Fruit fly (Drosophila melanogaster) whole organism, embryonic: ENCODE results near the gene baf.

ENCODE experiments used
- Atf-2 ChIP-seq: fragments of 200-800 bp; sonication (Bioruptor generic); optimal IDR thresholded peaks from 2 replicates; lab custom pipeline; 2016; ENCODE audit warnings: missing biosample characterization, missing genetic modification characterization
- Atf6 ChIP-seq: fragments of 200-800 bp; sonication (Bioruptor generic); IDR thresholded peaks from 2 replicates; pipeline ENCODE4 v1.3.6; 2022; ENCODE audit warnings: missing biosample characterization, missing genetic modification characterization
- B-H2 ChIP-seq: fragments of 200-800 bp; sonication (Bioruptor generic); optimal IDR thresholded peaks from 2 replicates; lab custom pipeline; 2018; ENCODE audit warnings: missing biosample characterization, mild to moderate bottlenecking, missing genetic modification characterization
- CG11247 ChIP-seq: fragments of 200-800 bp; sonication (Bioruptor generic); IDR thresholded peaks from 2 replicates; pipeline ENCODE4 v1.3.6; 2022; ENCODE audit warnings: missing biosample characterization, missing genetic modification characterization
- CG15269 ChIP-seq: fragments of 200-800 bp; sonication (Bioruptor generic); optimal IDR thresholded peaks from 2 replicates; lab custom pipeline; 2018; ENCODE audit warnings: missing biosample characterization, mild to moderate bottlenecking, missing genetic modification characterization, moderate library complexity
- CG16813 ChIP-seq: fragments of 200-800 bp; sonication (Bioruptor generic); IDR thresholded peaks from 3 replicates; pipeline ENCODE4 v1.3.6; 2022; ENCODE audit warnings: missing biosample characterization, missing genetic modification characterization; ENCODE audit not compliant: partially characterized antibody
- CG17361 ChIP-seq: fragments of 200-800 bp; sonication (Bioruptor generic); IDR thresholded peaks from 3 replicates; pipeline ENCODE4 v1.3.6; 2022; ENCODE audit warnings: missing biosample characterization, missing genetic modification characterization
- CG2120 ChIP-seq: fragments of 200-800 bp; sonication (Bioruptor generic); optimal IDR thresholded peaks from 3 replicates; lab custom pipeline; 2016; ENCODE audit warnings: missing biosample characterization, missing genetic modification characterization
- CG2889 ChIP-seq: fragments of 200-800 bp; sonication (Bioruptor generic); IDR thresholded peaks from 3 replicates; pipeline ENCODE4 v1.3.6; 2022; ENCODE audit warnings: missing biosample characterization, missing genetic modification characterization
- CG32772 ChIP-seq: fragments of 200-800 bp; sonication (Bioruptor generic); IDR thresholded peaks from 2 replicates; pipeline ENCODE4 v1.3.6; 2022; ENCODE audit warnings: missing biosample characterization, missing genetic modification characterization
- CG34224 ChIP-seq: fragments of 200-800 bp; sonication (Bioruptor generic); IDR thresholded peaks from 3 replicates; pipeline ENCODE4 v1.3.6; 2022; ENCODE audit warnings: missing biosample characterization, missing genetic modification characterization; ENCODE audit not compliant: partially characterized antibody
- CG34376 ChIP-seq: fragments of 200-800 bp; sonication (Bioruptor generic); optimal IDR thresholded peaks from 2 replicates; lab custom pipeline; 2018; ENCODE audit warnings: missing biosample characterization, mild to moderate bottlenecking, missing genetic modification characterization
- CG3838 ChIP-seq: fragments of 200-800 bp; sonication (Bioruptor generic); optimal IDR thresholded peaks from 3 replicates; lab custom pipeline; 2016; ENCODE audit warnings: missing biosample characterization, missing genetic modification characterization
- CG43689 ChIP-seq: fragments of 200-800 bp; sonication (Bioruptor generic); IDR thresholded peaks from 2 replicates; pipeline ENCODE4 v1.3.6; 2022; ENCODE audit warnings: missing biosample characterization, missing genetic modification characterization
- CG4617 ChIP-seq: fragments of 200-800 bp; sonication (Bioruptor generic); optimal IDR thresholded peaks from 3 replicates; lab custom pipeline; 2016; ENCODE audit warnings: missing biosample characterization, missing genetic modification characterization, borderline replicate concordance
- CG6765 ChIP-seq: fragments of 200-800 bp; sonication (Bioruptor generic); optimal IDR thresholded peaks from 3 replicates; lab custom pipeline; 2017; ENCODE audit warnings: missing biosample characterization, mild to moderate bottlenecking, missing genetic modification characterization
- CG7963 ChIP-seq: fragments of 200-800 bp; sonication (Bioruptor generic); IDR thresholded peaks from 3 replicates; pipeline ENCODE4 v1.3.6; 2022; ENCODE audit warnings: missing biosample characterization, missing genetic modification characterization; ENCODE audit not compliant: partially characterized antibody
- CG8944 ChIP-seq: fragments of 200-800 bp; sonication (Bioruptor generic); optimal IDR thresholded peaks from 3 replicates; lab custom pipeline; 2016; ENCODE audit warnings: missing biosample characterization, missing genetic modification characterization
- Dbx ChIP-seq: fragments of 200-800 bp; sonication (Bioruptor generic); IDR thresholded peaks from 3 replicates; pipeline ENCODE4 v1.3.6; 2022; ENCODE audit warnings: missing biosample characterization, missing genetic modification characterization
- Dfd ChIP-seq, 2 experiments: fragments of >200 bp; optimal IDR thresholded peaks; 2 replicates each; lab custom pipeline; 2017; ENCODE audit warnings: missing biosample characterization in 2 of 2, missing genetic modification characterization in 2 of 2
- Doc2 ChIP-seq: fragments of 200-800 bp; sonication (Bioruptor generic); IDR thresholded peaks from 2 replicates; pipeline ENCODE4 v1.3.6; 2022; ENCODE audit warnings: missing biosample characterization, missing genetic modification characterization
- Ets97D ChIP-seq: fragments of 200-800 bp; sonication (Bioruptor generic); optimal IDR thresholded peaks from 3 replicates; lab custom pipeline; 2016; ENCODE audit warnings: missing biosample characterization, missing genetic modification characterization
- H2.0 ChIP-seq: fragments of 200-800 bp; sonication (Bioruptor generic); IDR thresholded peaks from 2 replicates; pipeline ENCODE4 v1.3.6; 2022; ENCODE audit warnings: missing biosample characterization, missing genetic modification characterization
- Hey ChIP-seq: fragments of 200-800 bp; sonication (Bioruptor generic); optimal IDR thresholded peaks from 3 replicates; lab custom pipeline; 2018; ENCODE audit warnings: missing biosample characterization, mild to moderate bottlenecking, missing genetic modification characterization
- Hmr ChIP-seq: fragments of 200-800 bp; sonication (Bioruptor generic); optimal IDR thresholded peaks from 3 replicates; lab custom pipeline; 2017; ENCODE audit warnings: mild to moderate bottlenecking, missing biosample characterization, missing genetic modification reagents, missing genetic modification characterization
- NC2α ChIP-seq: fragments of 200-800 bp; sonication (Bioruptor generic); optimal IDR thresholded peaks from 2 replicates; lab custom pipeline; 2016; ENCODE audit warnings: missing biosample characterization, missing genetic modification characterization
- Rx ChIP-seq: fragments of 200-800 bp; sonication (Bioruptor generic); IDR thresholded peaks from 2 replicates; pipeline ENCODE4 v1.3.6; 2022; ENCODE audit warnings: missing biosample characterization, missing genetic modification characterization
- Xbp1 ChIP-seq: fragments of 200-800 bp; sonication (Bioruptor generic); optimal IDR thresholded peaks from 3 replicates; lab custom pipeline; 2016; ENCODE audit warnings: missing biosample characterization, mild to moderate bottlenecking, missing genetic modification characterization
- ap ChIP-seq: fragments of 200-800 bp; sonication (Bioruptor generic); IDR thresholded peaks from 2 replicates; pipeline ENCODE4 v1.3.6; 2022; ENCODE audit warnings: missing biosample characterization, missing genetic modification characterization
- ash1 ChIP-seq: fragments of 200-800 bp; sonication (Bioruptor generic); optimal IDR thresholded peaks from 2 replicates; lab custom pipeline; 2018; ENCODE audit warnings: missing biosample characterization, mild to moderate bottlenecking, missing genetic modification characterization
- btn ChIP-seq: fragments of 200-800 bp; sonication (Bioruptor generic); optimal IDR thresholded peaks from 2 replicates; lab custom pipeline; 2016; ENCODE audit warnings: missing biosample characterization, missing genetic modification characterization
- cato ChIP-seq: fragments of 200-800 bp; sonication (Bioruptor generic); optimal IDR thresholded peaks from 2 replicates; lab custom pipeline; 2016; ENCODE audit warnings: missing biosample characterization, missing genetic modification characterization, borderline replicate concordance
- chm ChIP-seq: fragments of 200-800 bp; sonication (Bioruptor generic); IDR thresholded peaks from 2 replicates; pipeline ENCODE4 v1.3.6; 2022; ENCODE audit warnings: missing biosample characterization, missing genetic modification characterization
- eyg ChIP-seq: fragments of 200-800 bp; sonication (Bioruptor generic); optimal IDR thresholded peaks from 3 replicates; lab custom pipeline; 2016; ENCODE audit warnings: missing biosample characterization, missing genetic modification characterization
- fd102C ChIP-seq: fragments of 200-800 bp; sonication (Bioruptor generic); optimal IDR thresholded peaks from 2 replicates; lab custom pipeline; 2018; ENCODE audit warnings: missing biosample characterization, mild to moderate bottlenecking, missing genetic modification characterization, moderate library complexity
- gcm ChIP-seq: fragments of 200-800 bp; sonication (Bioruptor generic); optimal IDR thresholded peaks from 2 replicates; lab custom pipeline; 2019; ENCODE audit warnings: missing biosample characterization, mild to moderate bottlenecking, missing genetic modification characterization, moderate library complexity
- h ChIP-seq: fragments of >200 bp; optimal IDR thresholded peaks from 2 replicates; lab custom pipeline; 2017
- klu ChIP-seq: fragments of 200-800 bp; sonication (Bioruptor generic); IDR thresholded peaks from 2 replicates; pipeline ENCODE4 v1.3.6; 2022; ENCODE audit warnings: missing biosample characterization, missing genetic modification characterization
- kni ChIP-seq: fragments of 200-800 bp; sonication (Bioruptor generic); optimal IDR thresholded peaks from 3 replicates; lab custom pipeline; 2017; ENCODE audit warnings: mild to moderate bottlenecking, missing biosample characterization, missing genetic modification reagents, missing genetic modification characterization
- lov ChIP-seq, 2 experiments: fragments of 200-800 bp in 1 of 2; fragments of >200 bp in 1 of 2; sonication (Bioruptor generic) in 1 of 2; IDR thresholded peaks in 1 of 2; optimal IDR thresholded peaks in 1 of 2; 2 replicates in 1 of 2; 3 replicates in 1 of 2; pipeline versions ENCODE4 v1.3.6 to Lab custom; 2017 to 2022; ENCODE audit warnings: missing biosample characterization in 1 of 2, missing genetic modification characterization in 1 of 2
- maf-S ChIP-seq: fragments of 200-800 bp; sonication (Bioruptor generic); optimal IDR thresholded peaks from 2 replicates; lab custom pipeline; 2016; ENCODE audit warnings: missing biosample characterization, missing genetic modification characterization
- nom ChIP-seq: fragments of 200-800 bp; sonication (Bioruptor generic); optimal IDR thresholded peaks from 2 replicates; lab custom pipeline; 2017; ENCODE audit warnings: missing biosample characterization, missing genetic modification characterization, mild to moderate bottlenecking, moderate library complexity, missing genetic modification reagents
- org-1 ChIP-seq: fragments of 200-800 bp; sonication (Bioruptor generic); optimal IDR thresholded peaks from 2 replicates; lab custom pipeline; 2017; ENCODE audit warnings: missing biosample characterization, missing genetic modification characterization
- sna ChIP-seq: fragments of 200-800 bp; sonication (Bioruptor generic); IDR thresholded peaks from 2 replicates; pipeline ENCODE4 v1.3.6; 2022; ENCODE audit warnings: missing biosample characterization, missing genetic modification characterization; ENCODE audit not compliant: partially characterized antibody
- stc ChIP-seq: fragments of 200-800 bp; sonication (Bioruptor generic); IDR thresholded peaks from 2 replicates; pipeline ENCODE4 v1.3.6; 2022; ENCODE audit warnings: missing biosample characterization, missing genetic modification characterization
- tio ChIP-seq: fragments of 200-800 bp; sonication (Bioruptor generic); optimal IDR thresholded peaks from 2 replicates; lab custom pipeline; 2017; ENCODE audit warnings: missing biosample characterization, missing genetic modification characterization, inconsistent platforms
- unc-4 ChIP-seq: fragments of 200-800 bp; sonication (Bioruptor generic); IDR thresholded peaks from 2 replicates; pipeline ENCODE4 v1.3.6; 2022; ENCODE audit warnings: missing biosample characterization, missing genetic modification characterization; ENCODE audit not compliant: partially characterized antibody
- vvl ChIP-seq: fragments of 200-800 bp; sonication (Bioruptor generic); IDR thresholded peaks from 2 replicates; pipeline ENCODE4 v1.3.6; 2022; ENCODE audit warnings: missing biosample characterization, missing genetic modification characterization
- z ChIP-seq: fragments of 200-800 bp; sonication (Bioruptor generic); IDR thresholded peaks from 3 replicates; pipeline ENCODE4 v1.3.6; 2022; ENCODE audit warnings: missing biosample characterization, missing genetic modification characterization

baf gene

dm6 chr2L:7998655-7999054, 30.6 kb upstream of the baf start, which contains the start of gene Sirup (continued):
- TF ChIP-seq B-H2 (GFP tag; lab: Kevin White, UChicago) = no peak
- TF ChIP-seq eyg (GFP tag; lab: Kevin White, UChicago) = no peak
- TF ChIP-seq Rx (GFP tag; lab: Robert Waterston, UW) = no peak
- peak; percentile 37 for TF ChIP-seq vvl
- no peak for TF ChIP-seq btn
- TF ChIP-seq cato (GFP tag; lab: Kevin White, UChicago) = no peak
- no peak for TF ChIP-seq CG2889
- TF ChIP-seq H2.0 = no peak
- no peak for TF ChIP-seq tio (GFP tag; lab: Kevin White, UChicago)
- no peak for TF ChIP-seq Atf6 (GFP tag; lab: Robert Waterston, UW)
- TF ChIP-seq Dfd (GFP tag; optimal IDR thresholded peaks at IDR 0.05; lab: Kevin White, UChicago) = no peak
- TF ChIP-seq kni (GFP tag; lab: Kevin White, UChicago) = no peak
- TF ChIP-seq CG17361 (GFP tag; lab: Robert Waterston, UW) = no peak
- no peak for TF ChIP-seq CG2120
- TF ChIP-seq maf-S (GFP tag; lab: Kevin White, UChicago) = no peak
- TF ChIP-seq nom (GFP tag; lab: Kevin White, UChicago) = peak; percentile 58
- no peak for TF ChIP-seq CG43689 (GFP tag; lab: Robert Waterston, UW)
- peak; percentile 19; the same call in 1 of the 3 replicates for TF ChIP-seq CG16813
- TF ChIP-seq z (GFP tag; lab: Robert Waterston, UW) = no peak
- TF ChIP-seq CG8944 (GFP tag; lab: Kevin White, UChicago) = no peak
- TF ChIP-seq fd102C (GFP tag; lab: Kevin White, UChicago) = no peak
- no peak for TF ChIP-seq CG6765 (GFP tag; lab: Kevin White, UChicago)
- TF ChIP-seq Xbp1 (GFP tag; lab: Kevin White, UChicago) = no peak
- TF ChIP-seq unc-4 (GFP tag; lab: Robert Waterston, UW) = peak; percentile 39
- TF ChIP-seq Hey (tag; lab: Kevin White, UChicago) = no peak
- peak; percentile 15 for TF ChIP-seq NC2α (GFP tag; lab: Kevin White, UChicago)
- TF ChIP-seq Hmr = peak; percentile 56
- no peak for TF ChIP-seq Dbx (GFP tag; lab: Robert Waterston, UW)
- no peak for TF ChIP-seq CG32772 (GFP tag; lab: Robert Waterston, UW)
- TF ChIP-seq Ets97D = peak; percentile 76
- no peak for TF ChIP-seq stc (GFP tag; lab: Robert Waterston, UW)
- no peak for TF ChIP-seq CG34376 (GFP tag; lab: Kevin White, UChicago)
- TF ChIP-seq klu (GFP tag; lab: Robert Waterston, UW) = no peak
- TF ChIP-seq Doc2 (GFP tag; lab: Robert Waterston, UW) = no peak
- no peak for TF ChIP-seq chm
- no peak for TF ChIP-seq lov (optimal IDR thresholded peaks at IDR 0.05; lab: Kevin White, UChicago)
- TF ChIP-seq lov (GFP tag; IDR thresholded peaks at IDR 0.05; lab: Robert Waterston, UW) = no peak
- TF ChIP-seq CG34224 (GFP tag; lab: Robert Waterston, UW) = no peak
- peak; percentile 3 for TF ChIP-seq gcm (GFP tag; lab: Kevin White, UChicago)
- TF ChIP-seq h (lab: Kevin White, UChicago) = no peak
- TF ChIP-seq Atf-2 (GFP tag; lab: Kevin White, UChicago) = no peak
- TF ChIP-seq org-1 (GFP tag; lab: Kevin White, UChicago) = no peak
- TF ChIP-seq ap (GFP tag; lab: Robert Waterston, UW) = no peak
- TF ChIP-seq CG3838 (GFP tag; lab: Kevin White, UChicago) = peak; percentile 43
- no peak for TF ChIP-seq CG15269 (tag; lab: Kevin White, UChicago)
- peak; percentile 45; the same call in 1 of the 2 replicates for TF ChIP-seq CG11247 (GFP tag; lab: Robert Waterston, UW)
- peak; percentile 3 for TF ChIP-seq CG4617 (GFP tag; lab: Kevin White, UChicago)
- no peak for TF ChIP-seq sna (GFP tag; lab: Robert Waterston, UW)
- no peak for TF ChIP-seq CG7963 (GFP tag; lab: Robert Waterston, UW)
- TF ChIP-seq ash1 (GFP tag; lab: Kevin White, UChicago) = no peak
